Fruit fly (Drosophila melanogaster): ENCODE data around the gene Mondo.
A peak's percentile ranks its signal among the peaks of the same experiment; 100 is the strongest.

The Mondo gene

dm6 chr2L:21310427-21311199 lies 763 bp upstream of the Mondo start, which contains the start of gene crc:
Gene crc (plus strand): TSS chr2L:21310866.
- no peak for TF ChIP-seq pan (optimal IDR thresholded peaks at IDR 0.05)
- TF ChIP-seq CG8478 (optimal IDR thresholded peaks at IDR 0.05): no peak
- TF ChIP-seq EcR (GFP tag; optimal IDR thresholded peaks at IDR 0.05): no peak

DNA sequence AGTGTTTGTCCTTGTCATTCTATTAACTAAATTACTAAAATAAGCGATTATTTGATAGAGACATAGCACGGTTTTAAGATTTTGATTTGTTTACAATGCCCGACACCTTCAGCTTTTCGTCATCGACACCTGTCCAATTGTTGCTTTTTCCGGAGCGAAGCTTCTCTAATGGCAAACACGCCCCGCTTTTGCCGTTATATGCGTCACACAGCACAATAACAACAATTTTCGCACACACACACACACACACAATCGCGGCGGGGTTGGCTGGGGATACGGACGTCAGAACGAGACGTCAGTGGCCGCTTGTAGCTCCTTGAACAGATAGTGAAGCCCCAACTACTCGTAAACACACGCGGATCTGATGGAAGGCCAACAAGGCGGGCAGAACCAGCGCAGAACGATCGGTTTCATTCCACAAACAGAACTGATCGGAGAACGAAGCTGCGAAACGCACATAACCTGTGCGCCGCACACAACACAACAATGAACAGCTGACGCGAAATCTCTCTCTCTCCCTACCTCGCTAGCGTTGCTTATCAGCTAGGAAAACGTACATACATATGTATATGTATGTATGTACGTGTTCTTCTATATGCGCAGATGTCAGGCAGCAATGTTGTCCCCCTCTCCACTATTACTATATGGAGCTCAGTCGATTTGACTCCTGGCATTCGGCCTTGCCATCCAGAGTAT lies 644 bp downstream of the Mondo start:
- no peak for TF ChIP-seq psq (optimal IDR thresholded peaks at IDR 0.05)
- no peak for TF ChIP-seq CG8478 (optimal IDR thresholded peaks at IDR 0.05)
- TF ChIP-seq EcR (GFP tag; optimal IDR thresholded peaks at IDR 0.05): peak in 1 of 2 experiments; percentile 55
- TF ChIP-seq usp (GFP tag; optimal IDR thresholded peaks at IDR 0.05): no peak
- TF ChIP-seq pan (optimal IDR thresholded peaks at IDR 0.05): no peak
- TF ChIP-seq Dll (optimal IDR thresholded peaks at IDR 0.05): no peak

DNA sequence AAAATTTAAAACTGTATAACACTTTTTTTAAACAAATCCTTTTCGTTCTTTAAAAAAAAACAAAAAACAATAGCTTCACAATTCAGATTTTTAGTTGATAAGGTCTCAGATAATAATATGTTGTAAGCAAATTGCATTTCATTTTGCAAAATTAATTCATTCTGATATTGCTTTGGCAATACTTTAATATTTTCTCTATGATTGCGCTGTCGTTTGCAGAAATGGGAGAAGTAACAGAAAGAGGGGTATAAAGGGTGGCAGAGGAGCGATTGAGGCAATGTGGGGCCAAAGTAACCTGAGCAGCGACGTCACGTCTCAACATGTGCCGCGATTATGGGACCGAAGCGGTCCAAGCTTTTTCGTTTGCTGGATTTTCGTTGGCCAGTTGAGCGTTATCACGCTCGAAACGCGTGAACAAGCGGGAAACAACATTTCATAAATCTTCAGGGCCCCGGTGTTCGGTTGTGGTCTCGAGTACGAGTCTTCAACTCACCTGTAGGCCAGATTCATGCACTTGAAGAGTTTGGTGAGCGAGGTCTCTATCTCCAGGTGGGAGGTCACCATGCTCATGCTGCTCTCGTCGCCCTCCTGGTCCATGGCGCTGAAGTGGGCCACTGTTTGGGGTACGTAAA lies 1.9 kb downstream of the Mondo start:
- TF ChIP-seq usp (GFP tag; optimal IDR thresholded peaks at IDR 0.05) (no peak), Dll (optimal IDR thresholded peaks at IDR 0.05) (no peak), CG8478 (optimal IDR thresholded peaks at IDR 0.05) (no peak), psq (optimal IDR thresholded peaks at IDR 0.05) (no peak), EcR (GFP tag; optimal IDR thresholded peaks at IDR 0.05) (no peak), pan (optimal IDR thresholded peaks at IDR 0.05) (no peak)

dm6 chr2L:21304533-21304850 lies 5.4 kb downstream of the Mondo start:
- no peak for TF ChIP-seq usp (GFP tag; optimal IDR thresholded peaks at IDR 0.05)
- no peak for TF ChIP-seq psq (optimal IDR thresholded peaks at IDR 0.05)
- TF ChIP-seq pan (optimal IDR thresholded peaks at IDR 0.05): no peak
- no peak for TF ChIP-seq EcR (GFP tag; optimal IDR thresholded peaks at IDR 0.05)
- TF ChIP-seq CG8478 (optimal IDR thresholded peaks at IDR 0.05): no peak
- no peak for TF ChIP-seq Dll (optimal IDR thresholded peaks at IDR 0.05)

DNA sequence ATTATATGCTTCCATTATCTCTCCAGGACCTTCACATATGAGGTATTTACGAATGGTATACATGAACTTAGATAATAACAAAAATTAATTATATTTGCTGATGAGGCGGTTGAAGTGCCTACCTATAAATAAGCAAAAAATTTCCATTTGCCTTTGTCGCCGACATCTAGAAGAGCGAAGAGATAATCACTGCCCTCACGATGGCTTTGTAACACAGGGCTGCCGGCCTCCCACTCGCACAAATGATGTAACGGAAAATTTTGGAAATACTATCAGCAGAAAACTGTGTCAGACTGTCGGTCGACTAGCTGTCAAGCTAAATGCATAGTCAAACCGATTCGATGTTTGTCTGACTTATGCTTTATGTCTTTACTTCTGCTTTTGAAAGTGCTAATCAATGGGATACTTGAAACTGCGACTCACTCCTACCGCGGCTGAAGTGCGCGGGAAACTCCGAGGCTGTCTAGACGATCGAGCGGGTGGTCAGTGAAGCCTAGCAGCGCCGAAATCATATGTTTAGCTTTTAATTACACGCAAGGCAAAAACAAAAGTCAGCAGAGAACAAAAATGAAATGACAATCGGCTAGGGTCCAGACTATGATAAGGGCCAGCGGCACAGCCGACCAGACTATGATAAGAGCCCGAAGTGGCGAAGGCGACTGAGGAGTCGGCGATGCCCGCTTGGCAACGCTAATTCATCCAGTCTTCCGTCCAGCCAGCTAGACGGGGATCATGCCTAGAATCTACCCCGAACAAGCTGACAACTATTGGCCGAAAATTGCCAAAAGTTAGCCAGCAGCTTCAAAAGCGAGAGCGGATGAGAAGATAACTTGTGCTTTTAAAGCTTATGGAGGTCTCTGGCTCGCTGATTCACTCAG lies 6.0 kb downstream of the Mondo start:
- no peak for TF ChIP-seq Dll (optimal IDR thresholded peaks at IDR 0.05)
- TF ChIP-seq EcR (GFP tag; optimal IDR thresholded peaks at IDR 0.05): no peak

DNA sequence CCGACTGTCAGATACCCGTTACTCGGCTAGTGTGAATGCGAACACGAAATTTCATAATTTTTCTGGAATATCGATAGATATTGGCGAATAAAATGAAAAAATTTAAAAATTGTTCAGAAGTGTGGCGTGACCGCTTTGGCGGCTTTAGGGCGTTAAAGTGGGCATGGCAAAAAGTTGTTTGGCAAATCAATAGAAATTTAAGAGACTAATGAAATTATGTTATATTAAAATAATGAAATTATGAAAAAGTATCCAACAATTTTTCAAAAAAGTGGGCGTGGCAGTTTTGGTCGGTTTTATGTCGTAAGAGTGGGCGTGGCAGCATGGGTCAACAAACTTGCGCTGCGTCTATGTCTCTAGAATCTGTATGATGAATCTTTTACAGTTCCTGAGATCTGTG lies 7.8 kb downstream of the Mondo start:
- TF ChIP-seq EcR (GFP tag; optimal IDR thresholded peaks at IDR 0.05): no peak

dm6 chr2L:21299564-21299963 lies 10.3 kb downstream of the Mondo start:
- TF ChIP-seq psq (optimal IDR thresholded peaks at IDR 0.05): no peak
- no peak for TF ChIP-seq Dll (optimal IDR thresholded peaks at IDR 0.05)
- TF ChIP-seq EcR (GFP tag; optimal IDR thresholded peaks at IDR 0.05): no peak
- TF ChIP-seq CG8478 (optimal IDR thresholded peaks at IDR 0.05): no peak
- no peak for TF ChIP-seq pan (optimal IDR thresholded peaks at IDR 0.05)
- no peak for TF ChIP-seq usp (GFP tag; optimal IDR thresholded peaks at IDR 0.05)

DNA sequence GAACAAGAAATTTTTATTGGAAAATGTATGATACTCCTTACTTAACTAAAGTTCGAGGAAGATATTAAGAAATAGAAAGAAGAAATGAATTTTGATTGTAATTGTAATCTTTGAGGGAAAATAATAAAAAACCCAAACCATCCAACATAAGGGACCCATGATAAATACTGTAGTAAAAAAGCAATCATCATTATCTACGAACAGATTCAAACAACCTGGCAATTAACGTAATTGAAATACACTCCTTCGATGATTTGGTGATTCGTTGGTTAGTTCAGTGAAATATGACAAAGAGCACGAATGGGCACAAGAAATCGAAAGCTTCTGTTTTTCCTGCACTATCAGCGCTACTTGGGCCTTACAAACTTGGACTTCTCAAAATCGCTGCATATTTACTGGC lies 19.4 kb downstream of the Mondo start, which contains the start of gene Gr39a:
Gene Gr39a, plus strand, starts transcription at position 301 of the 400 bp plus-strand sequence.
- TF ChIP-seq EcR (GFP tag; optimal IDR thresholded peaks at IDR 0.05) (no peak), psq (optimal IDR thresholded peaks at IDR 0.05) (no peak)

DNA sequence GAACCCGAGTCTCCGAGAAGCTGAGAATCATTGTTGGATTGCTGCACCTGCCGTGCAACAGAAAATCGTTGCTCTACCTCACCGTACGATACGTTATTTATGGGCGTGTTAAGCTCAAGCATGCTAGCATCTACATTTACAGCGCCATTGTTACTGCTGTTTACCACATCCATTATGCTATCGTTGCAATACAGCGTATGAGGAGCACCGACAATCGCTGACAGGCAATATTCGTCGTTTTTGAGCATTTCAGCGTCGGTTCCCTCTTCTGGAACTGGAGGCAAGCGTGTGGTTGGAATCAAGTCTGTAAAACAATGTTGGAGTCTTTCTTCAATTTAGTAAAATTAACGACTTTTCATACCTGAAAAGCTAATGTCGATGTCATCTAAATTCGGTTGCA lies 20.7 kb downstream of the Mondo start:
- TF ChIP-seq usp (GFP tag; optimal IDR thresholded peaks at IDR 0.05) (no peak), EcR (GFP tag; optimal IDR thresholded peaks at IDR 0.05) (no peak), psq (optimal IDR thresholded peaks at IDR 0.05) (no peak), pan (optimal IDR thresholded peaks at IDR 0.05) (no peak), Dll (optimal IDR thresholded peaks at IDR 0.05) (no peak), CG8478 (optimal IDR thresholded peaks at IDR 0.05) (no peak)

- TF ChIP-seq psq (optimal IDR thresholded peaks at IDR 0.05) (no peak), Dll (optimal IDR thresholded peaks at IDR 0.05) (no peak), EcR (GFP tag; optimal IDR thresholded peaks at IDR 0.05) (no peak), pan (optimal IDR thresholded peaks at IDR 0.05) (no peak), CG8478 (optimal IDR thresholded peaks at IDR 0.05) (no peak), usp (GFP tag; optimal IDR thresholded peaks at IDR 0.05) (no peak)
Observed at dm6 chr2L:21268140-21268539, 41.7 kb downstream of the Mondo start.

DNA sequence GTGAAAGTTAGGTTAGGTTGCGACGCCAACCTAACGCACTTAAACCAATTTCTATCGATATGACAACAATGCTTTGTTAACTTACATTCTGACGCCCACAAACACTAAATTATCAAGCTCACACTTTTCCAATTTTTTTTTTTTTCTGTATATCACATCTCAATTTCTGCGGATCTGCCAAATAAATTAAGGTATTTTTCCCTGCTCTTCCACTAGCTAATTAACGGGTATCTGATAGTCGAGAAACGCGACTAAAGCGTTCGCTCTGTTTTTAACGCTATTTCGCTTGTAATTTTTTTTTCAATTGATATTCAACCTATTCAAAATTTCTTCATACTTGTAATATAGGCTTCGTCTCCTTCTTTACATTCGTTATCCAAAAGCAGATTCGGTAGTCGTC lies 43.6 kb downstream of the Mondo start:
- TF ChIP-seq EcR (GFP tag; optimal IDR thresholded peaks at IDR 0.05): no peak
- TF ChIP-seq psq (optimal IDR thresholded peaks at IDR 0.05): no peak
- no peak for TF ChIP-seq CG8478 (optimal IDR thresholded peaks at IDR 0.05)
- TF ChIP-seq pan (optimal IDR thresholded peaks at IDR 0.05): no peak
- no peak for TF ChIP-seq Dll (optimal IDR thresholded peaks at IDR 0.05)
- TF ChIP-seq usp (GFP tag; optimal IDR thresholded peaks at IDR 0.05): no peak
